Worm (Caenorhabditis elegans): Measurements from ENCODE around the gene K02E2.6.
"Not testable (repeated sequence)": the region's sequence is repeated elsewhere in the genome, so short reads cannot be mapped to it uniquely, and the experiment has no call there.

Gene K02E2.6

DNA sequence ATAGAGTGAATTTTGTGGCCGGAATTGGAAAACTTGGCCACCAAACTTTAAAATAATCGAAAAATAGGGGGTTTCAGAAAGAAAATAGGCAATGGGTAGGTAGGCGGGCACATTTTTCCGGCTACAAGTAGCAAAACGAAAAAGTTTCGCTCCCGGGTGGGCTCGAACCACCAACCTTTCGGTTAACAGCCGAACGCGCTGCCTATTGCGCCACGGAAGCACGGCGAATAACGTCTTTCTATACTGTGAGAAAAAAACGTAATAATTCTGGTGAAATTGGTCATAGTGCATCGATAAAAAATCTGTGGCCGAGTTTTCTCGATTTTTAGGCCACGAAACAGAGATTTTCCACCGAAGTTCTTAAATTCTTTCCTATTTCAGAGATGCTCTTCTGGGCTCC, 30.0 kb upstream of the K02E2.6 start:
- no peak for TF ChIP-seq mxl-3 (GFP tag; optimal IDR thresholded peaks at IDR 0.05)
- TF ChIP-seq D1046.2 (GFP tag; IDR thresholded peaks at IDR 0.05), result peak; percentile 65; the same call in 1 of the 2 replicates
- peak; percentile 66 for TF ChIP-seq egl-43 (GFP tag; IDR thresholded peaks at IDR 0.05)
- 0 out of 2 replicates have a peak, but pooled peaks have one; percentile 50 for TF ChIP-seq lim-7 (GFP tag; IDR thresholded peaks at IDR 0.05)
- no peak for TF ChIP-seq cey-2 (tag; optimal IDR thresholded peaks at IDR 0.05; ENCODE audit: borderline replicate concordance, insufficient read depth)
- TF ChIP-seq F44E2.7 (GFP tag; IDR thresholded peaks at IDR 0.05), result peak; percentile 86; the same call in 1 of the 2 replicates
- peak in 1 of 2 experiments; percentile 50 for TF ChIP-seq daf-16 (GFP tag; optimal IDR thresholded peaks at IDR 0.05)
- TF ChIP-seq daf-16 (tag; optimal IDR thresholded peaks at IDR 0.05), result peak; percentile 10
- 0 out of 2 replicates have a peak, but pooled peaks have one; percentile 30 for TF ChIP-seq ceh-20 (GFP tag; IDR thresholded peaks at IDR 0.05)
- TF ChIP-seq daf-8 (GFP tag; IDR thresholded peaks at IDR 0.05), result 0 out of 2 replicates have a peak, but pooled peaks have one; percentile 18

DNA sequence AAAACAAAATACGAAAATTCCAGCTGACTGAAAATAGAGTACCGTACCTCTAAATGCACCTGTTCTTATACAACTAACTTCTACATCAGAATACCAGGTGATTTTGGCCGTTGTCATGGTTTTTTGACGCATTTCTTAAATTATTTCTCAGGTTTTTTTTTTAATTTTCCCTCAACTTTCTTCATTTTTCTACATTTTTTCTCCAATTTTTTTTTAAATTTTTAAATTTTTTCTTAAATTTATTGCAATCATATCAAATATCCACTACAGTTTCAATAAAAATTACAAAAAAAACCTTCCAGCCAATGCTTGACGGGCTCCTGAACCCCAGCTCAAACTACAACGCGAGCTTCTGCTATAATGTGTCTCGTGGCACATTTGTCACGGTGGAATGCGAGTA, 29.2 kb upstream of the K02E2.6 start, which contains the start of gene K02E2.1:
TSS of gene K02E2.1 (plus strand) at position 301 of the 400 bp plus-strand sequence.
- no peak for TF ChIP-seq ceh-62 (tag; optimal IDR thresholded peaks at IDR 0.05)
- TF ChIP-seq pha-4 (GFP tag; IDR thresholded peaks at IDR 0.05), result no peak
- TF ChIP-seq pha-4 (tag; optimal IDR thresholded peaks at IDR 0.05), result no peak

- no peak for TF ChIP-seq ZK337.2 (GFP tag; IDR thresholded peaks at IDR 0.05)
- TF ChIP-seq aha-1 (tag), result peak; percentile 29
- TF ChIP-seq ceh-82 (tag; optimal IDR thresholded peaks at IDR 0.05), result no peak
- TF ChIP-seq dmd-8 (GFP tag; IDR thresholded peaks at IDR 0.05), result no peak
- no peak for TF ChIP-seq mxl-2 (GFP tag; conservative IDR thresholded peaks at IDR 0.05)
Measured at ce11 chrV:20356472-20356871, 23.9 kb upstream of the K02E2.6 start, which contains the start of gene grd-11. Gene grd-11 (plus strand): TSS chrV:20356772.

DNA sequence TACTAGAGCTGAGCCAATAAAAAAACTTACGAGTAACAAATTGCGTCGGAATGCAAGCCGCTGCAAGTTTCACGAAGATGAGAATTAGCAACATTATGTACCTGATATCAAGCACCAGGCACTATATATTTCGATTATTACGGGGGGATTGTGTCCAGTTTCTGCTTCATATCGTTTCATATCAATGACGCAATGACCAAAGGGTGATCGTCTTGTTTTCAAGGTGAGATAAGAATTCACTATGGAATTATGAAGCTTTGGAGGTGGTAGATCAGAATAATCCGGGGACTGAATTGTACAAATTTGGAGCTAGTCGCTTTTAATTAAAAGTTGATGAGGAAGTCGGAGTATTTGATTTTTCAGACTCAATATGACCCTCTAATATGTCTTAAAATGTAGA, 13.5 kb upstream of the K02E2.6 start, which contains the start of gene K02E2.8:
TSS of gene K02E2.8 (minus strand) at position 101 of the 400 bp plus-strand sequence.
- TF ChIP-seq ceh-20 (GFP tag; IDR thresholded peaks at IDR 0.05) (no peak), aha-1 (tag) (peak; percentile 6), Y48G9A.11 (GFP tag; IDR thresholded peaks at IDR 0.05) (no peak), D1046.2 (GFP tag; IDR thresholded peaks at IDR 0.05) (no peak), nhr-6 (tag; optimal IDR thresholded peaks at IDR 0.05) (no peak), jun-1 (tag; optimal IDR thresholded peaks at IDR 0.05) (no peak)

DNA sequence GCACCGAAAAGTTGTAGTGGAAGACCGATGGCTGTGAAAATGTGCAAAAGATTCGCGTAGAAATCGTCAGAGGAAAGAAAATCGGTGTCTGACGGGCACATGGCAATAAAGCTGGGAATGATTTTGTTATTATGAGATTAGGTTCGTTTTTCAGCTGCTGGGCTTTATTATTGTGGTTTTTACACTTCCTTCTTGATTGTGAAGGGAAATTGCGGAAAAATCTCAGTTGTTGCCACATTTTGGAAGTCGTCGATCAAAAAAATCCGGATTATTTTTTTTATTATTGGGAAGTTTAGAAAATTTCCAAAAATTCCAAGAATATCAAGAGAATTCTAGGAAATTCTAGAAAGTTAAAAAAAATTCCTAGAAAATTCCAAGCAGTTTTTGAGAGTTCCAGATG, 11.2 kb upstream of the K02E2.6 start, which contains the start of gene srh-177:
TSS of gene srh-177 (minus strand) at position 101 of the 400 bp plus-strand sequence.
- TF ChIP-seq nhr-77 (tag; optimal IDR thresholded peaks at IDR 0.05); nhr-6 (tag; optimal IDR thresholded peaks at IDR 0.05); nhr-41 (GFP tag; IDR thresholded peaks at IDR 0.05): not testable (repeated sequence)

ce11 chrV:20374484-20374883, 5.9 kb upstream of the K02E2.6 start:
- TF ChIP-seq pqm-1 (tag; optimal IDR thresholded peaks at IDR 0.05) (peak; percentile 52), nhr-48 (tag; optimal IDR thresholded peaks at IDR 0.05) (no peak), lin-38 (GFP tag; IDR thresholded peaks at IDR 0.05) (no peak), dpl-1 (GFP tag; optimal IDR thresholded peaks at IDR 0.05) (no peak), Y48G9A.11 (GFP tag; IDR thresholded peaks at IDR 0.05) (no peak), egl-43 (GFP tag; IDR thresholded peaks at IDR 0.05) (no peak), php-3 (GFP tag; IDR thresholded peaks at IDR 0.05) (no peak), ceh-20 (GFP tag; IDR thresholded peaks at IDR 0.05) (no peak), skn-1 (tag; optimal IDR thresholded peaks at IDR 0.05) (no peak), dve-1 (tag; optimal IDR thresholded peaks at IDR 0.05; ENCODE audit: insufficient read depth) (peak; percentile 30), mxl-3 (GFP tag; optimal IDR thresholded peaks at IDR 0.05) (no peak), nhr-28 (tag; optimal IDR thresholded peaks at IDR 0.05) (peak; percentile 60), unc-39 (tag; optimal IDR thresholded peaks at IDR 0.05) (no peak), pha-4 (GFP tag; IDR thresholded peaks at IDR 0.05) (no peak), pha-4 (tag; optimal IDR thresholded peaks at IDR 0.05) (no peak), nhr-77 (tag; optimal IDR thresholded peaks at IDR 0.05) (peak; percentile 34), hmg-1.1 (GFP tag; IDR thresholded peaks at IDR 0.05) (no peak), nhr-76 (tag; optimal IDR thresholded peaks at IDR 0.05) (no peak), D1046.2 (GFP tag; IDR thresholded peaks at IDR 0.05) (no peak), F26F4.8 (GFP tag; conservative IDR thresholded peaks at IDR 0.05) (no peak), spr-3 (GFP tag; optimal IDR thresholded peaks at IDR 0.05) (no peak), nhr-10 (tag; optimal IDR thresholded peaks at IDR 0.05) (no peak), zip-2 (tag; optimal IDR thresholded peaks at IDR 0.05) (no peak), tag-97 (GFP tag; IDR thresholded peaks at IDR 0.05) (no peak), Y75B8A.6 (GFP tag; IDR thresholded peaks at IDR 0.05) (no peak), daf-16 (GFP tag; optimal IDR thresholded peaks at IDR 0.05) (no peak), daf-16 (tag; optimal IDR thresholded peaks at IDR 0.05) (peak; percentile 67), nhr-42 (GFP tag; IDR thresholded peaks at IDR 0.05) (no peak)
